Fruit fly (Drosophila melanogaster): ENCODE data around the gene CG5913.

DNA sequence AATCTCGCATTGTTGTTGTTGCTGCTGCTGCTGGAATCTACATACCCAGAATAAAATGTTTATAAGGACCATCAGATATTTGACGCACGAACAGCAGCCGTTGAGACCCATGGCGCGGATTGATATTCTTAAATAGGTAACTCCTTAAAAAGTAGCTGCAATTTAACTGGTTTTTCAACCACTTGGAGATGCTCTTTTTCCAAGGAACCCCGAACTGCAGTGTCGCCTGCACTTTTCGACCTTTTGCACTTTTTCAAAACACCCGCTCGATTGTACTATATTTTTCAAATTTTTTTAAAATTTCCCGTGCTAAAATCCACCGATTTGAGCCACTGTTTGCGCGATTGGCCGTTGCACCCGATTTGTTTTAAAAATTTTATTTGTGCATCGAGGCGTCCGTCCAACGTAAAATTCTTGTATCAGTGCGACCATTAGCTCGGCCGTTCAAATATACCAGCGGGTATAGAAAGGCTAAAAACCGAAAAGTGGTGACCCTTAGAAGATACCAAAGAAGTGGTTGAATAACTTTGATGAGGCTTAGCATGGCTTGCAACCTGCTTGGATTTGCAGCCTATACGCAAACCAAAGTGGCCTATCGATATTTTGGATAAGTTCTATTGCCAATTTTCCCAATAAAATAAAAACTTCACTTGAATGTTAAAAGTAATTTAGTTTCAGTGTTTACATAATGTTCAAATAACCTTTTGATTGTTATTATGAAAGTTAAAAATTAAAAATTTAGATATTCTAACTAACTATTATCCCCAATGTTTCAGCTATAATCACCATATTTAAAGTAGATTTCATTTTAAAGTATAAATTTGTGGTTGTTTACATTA is 12.1 kb upstream of the CG5913 start, which contains the start of gene Tsp96F:
- TF ChIP-seq toe (GFP tag; optimal IDR thresholded peaks at IDR 0.05) (no peak), cic (GFP tag; optimal IDR thresholded peaks at IDR 0.05) (no peak), CG33017 (tag; optimal IDR thresholded peaks at IDR 0.05) (no peak), CG1620 (GFP tag; optimal IDR thresholded peaks at IDR 0.05) (no peak), bab1 (GFP tag; optimal IDR thresholded peaks at IDR 0.05) (peak; percentile 0), cnc (optimal IDR thresholded peaks at IDR 0.05) (no peak), pad (GFP tag; optimal IDR thresholded peaks at IDR 0.05) (no peak), tj (GFP tag; optimal IDR thresholded peaks at IDR 0.05) (no peak), CG14711 (tag; optimal IDR thresholded peaks at IDR 0.05) (no peak), kay (GFP tag; ENCODE audit: borderline replicate concordance) (no peak), CG11617 (GFP tag; optimal IDR thresholded peaks at IDR 0.05) (no peak)

Measured in whole organism, adult.